Fruit fly (Drosophila melanogaster) whole organism, wandering third instar larva: ENCODE results near the gene ifc.

Source experiments
- Abd-B ChIP-seq: fragments of >200 bp; optimal IDR thresholded peaks from 2 replicates; lab custom pipeline; 2017; ENCODE audit warnings: missing biosample characterization, missing genetic modification characterization
- CG32264 ChIP-seq: fragments of 200-800 bp; sonication (Bioruptor generic); optimal IDR thresholded peaks from 2 replicates; lab custom pipeline; 2016; ENCODE audit warnings: missing biosample characterization, missing genetic modification characterization
- Dfd ChIP-seq: fragments of >200 bp; optimal IDR thresholded peaks from 2 replicates; lab custom pipeline; 2017; ENCODE audit warnings: missing biosample characterization, missing genetic modification characterization
- Dif ChIP-seq: fragments of 200-275, 200-300 bp; sonication (Bioruptor generic); optimal IDR thresholded peaks from 2 replicates; lab custom pipeline; 2018; ENCODE audit warnings: missing biosample characterization, missing genetic modification characterization; ENCODE audit not compliant: partially characterized antibody
- HLH106 ChIP-seq: fragments of 200-800 bp; optimal IDR thresholded peaks from 3 replicates; lab custom pipeline; 2019; ENCODE audit warnings: missing biosample characterization, mild to moderate bottlenecking, missing genetic modification characterization, moderate library complexity
- Hr83 ChIP-seq: fragments of 200-300 bp; sonication (Bioruptor generic); optimal IDR thresholded peaks from 2 replicates; lab custom pipeline; 2016; ENCODE audit warnings: missing biosample characterization, mild to moderate bottlenecking, missing genetic modification characterization, moderate library complexity; ENCODE audit not compliant: poor library complexity, severe bottlenecking
- Jra ChIP-seq: sonication (Bioruptor generic); optimal IDR thresholded peaks from 2 replicates; lab custom pipeline; 2016; ENCODE audit warnings: missing biosample characterization, missing genetic modification characterization
- Mio ChIP-seq: sonication (Bioruptor generic); optimal IDR thresholded peaks from 2 replicates; lab custom pipeline; 2016; ENCODE audit warnings: missing biosample characterization, missing genetic modification characterization
- Myc ChIP-seq: fragments of >200 bp; optimal IDR thresholded peaks from 2 replicates; lab custom pipeline; 2017
- N ChIP-seq: fragments of >200 bp; optimal IDR thresholded peaks from 2 replicates; lab custom pipeline; 2018; ENCODE audit warnings: missing biosample characterization, missing external identifiers, missing genetic modification characterization
- Rel ChIP-seq, 2 experiments: fragments of 200-800 bp; sonication (Bioruptor generic) in 1 of 2; optimal IDR thresholded peaks; 2 replicates in 1 of 2; 3 replicates in 1 of 2; lab custom pipeline; 2016 to 2019; ENCODE audit warnings: mild to moderate bottlenecking in 2 of 2, missing biosample characterization in 2 of 2, missing genetic modification characterization in 2 of 2, moderate library complexity in 1 of 2
- Sp1 ChIP-seq: fragments of 200-800 bp; sonication (Bioruptor generic); optimal IDR thresholded peaks from 3 replicates; lab custom pipeline; 2019; ENCODE audit warnings: missing biosample characterization, mild to moderate bottlenecking, missing genetic modification characterization, moderate library complexity
- Vsx2 ChIP-seq: fragments of 200-300, 225-300 bp; sonication (Bioruptor generic); optimal IDR thresholded peaks from 2 replicates; lab custom pipeline; 2018; ENCODE audit warnings: missing biosample characterization, missing genetic modification characterization; ENCODE audit not compliant: partially characterized antibody
- br ChIP-seq: fragments of 200-800 bp; sonication (Bioruptor generic); optimal IDR thresholded peaks from 2 replicates; lab custom pipeline; 2016; ENCODE audit warnings: missing biosample characterization, missing genetic modification characterization
- dmrt93B ChIP-seq: fragments of 200-800 bp; sonication (Bioruptor generic); optimal IDR thresholded peaks from 2 replicates; lab custom pipeline; 2018; ENCODE audit warnings: missing biosample characterization, mild to moderate bottlenecking, missing genetic modification characterization
- ey ChIP-seq: fragments of 200-800 bp; sonication (Bioruptor generic); optimal IDR thresholded peaks from 2 replicates; lab custom pipeline; 2016; ENCODE audit warnings: missing biosample characterization, missing genetic modification characterization
- foxo ChIP-seq, 2 experiments: fragments of 200-800 bp; sonication (Bioruptor generic); optimal IDR thresholded peaks; 2 replicates in 1 of 2; 3 replicates in 1 of 2; lab custom pipeline; 2016 to 2017; ENCODE audit warnings: missing biosample characterization in 2 of 2, missing genetic modification characterization in 2 of 2
- fru ChIP-seq: fragments of 200-800 bp; sonication (Bioruptor generic); optimal IDR thresholded peaks from 3 replicates; lab custom pipeline; 2016; ENCODE audit warnings: missing biosample characterization, mild to moderate bottlenecking, missing genetic modification characterization
- h ChIP-seq: fragments of 200-800 bp; sonication (Bioruptor generic); optimal IDR thresholded peaks from 3 replicates; lab custom pipeline; 2016; ENCODE audit warnings: missing biosample characterization, mild to moderate bottlenecking, missing genetic modification characterization
- jim ChIP-seq: fragments of 175-275, 200-325 bp; sonication (Bioruptor generic); optimal IDR thresholded peaks from 2 replicates; lab custom pipeline; 2016; ENCODE audit warnings: missing biosample characterization, mild to moderate bottlenecking, missing genetic modification characterization
- psq ChIP-seq: fragments of 200-800 bp; sonication (Bioruptor generic); optimal IDR thresholded peaks from 3 replicates; lab custom pipeline; 2017; ENCODE audit warnings: missing biosample characterization, mild to moderate bottlenecking, missing genetic modification characterization, moderate library complexity
- rgr ChIP-seq: fragments of 200-800 bp; sonication (Bioruptor generic); optimal IDR thresholded peaks from 3 replicates; lab custom pipeline; 2016; ENCODE audit warnings: missing biosample characterization, mild to moderate bottlenecking, missing genetic modification characterization
- sage ChIP-seq: fragments of 200-800 bp; sonication (Bioruptor generic); optimal IDR thresholded peaks from 2 replicates; lab custom pipeline; 2016; ENCODE audit warnings: missing biosample characterization, mild to moderate bottlenecking, missing genetic modification characterization
- sv ChIP-seq: fragments of 200-800 bp; sonication (Bioruptor generic); optimal IDR thresholded peaks from 3 replicates; lab custom pipeline; 2016; ENCODE audit warnings: missing biosample characterization, missing genetic modification characterization
- tai ChIP-seq: sonication (Bioruptor generic); optimal IDR thresholded peaks from 2 replicates; lab custom pipeline; 2016; ENCODE audit warnings: missing biosample characterization, missing genetic modification characterization
- usp ChIP-seq: fragments of >200 bp; optimal IDR thresholded peaks from 2 replicates; lab custom pipeline; 2017; ENCODE audit warnings: missing biosample characterization, missing genetic modification characterization
- woc ChIP-seq: sonication (Bioruptor generic); optimal IDR thresholded peaks from 2 replicates; lab custom pipeline; 2016; ENCODE audit warnings: missing biosample characterization, mild to moderate bottlenecking, missing genetic modification characterization

The ifc gene

DNA sequence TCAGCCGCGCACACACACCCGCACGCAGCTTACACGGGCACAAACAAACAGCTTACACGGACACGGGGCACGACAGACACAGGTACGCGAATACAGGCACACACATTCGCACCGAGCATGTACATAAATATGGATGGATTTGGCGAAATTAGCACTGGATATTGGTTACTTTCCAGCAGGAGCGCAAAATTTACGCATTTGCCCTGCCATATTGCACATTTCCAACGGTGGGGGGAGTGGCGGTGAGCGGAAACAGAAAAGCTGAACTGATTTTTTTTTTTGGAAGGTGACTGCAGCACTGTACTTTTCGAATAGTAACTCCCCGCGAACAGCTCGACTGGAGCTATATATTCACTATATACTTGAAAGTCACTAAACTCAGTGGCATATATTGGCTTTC, 12.2 kb downstream of the ifc start:
- TF ChIP-seq sv (GFP tag; lab: Kevin White, UChicago) (no peak), Hr83 (GFP tag; lab: Kevin White, UChicago) (peak; percentile 18)

DNA sequence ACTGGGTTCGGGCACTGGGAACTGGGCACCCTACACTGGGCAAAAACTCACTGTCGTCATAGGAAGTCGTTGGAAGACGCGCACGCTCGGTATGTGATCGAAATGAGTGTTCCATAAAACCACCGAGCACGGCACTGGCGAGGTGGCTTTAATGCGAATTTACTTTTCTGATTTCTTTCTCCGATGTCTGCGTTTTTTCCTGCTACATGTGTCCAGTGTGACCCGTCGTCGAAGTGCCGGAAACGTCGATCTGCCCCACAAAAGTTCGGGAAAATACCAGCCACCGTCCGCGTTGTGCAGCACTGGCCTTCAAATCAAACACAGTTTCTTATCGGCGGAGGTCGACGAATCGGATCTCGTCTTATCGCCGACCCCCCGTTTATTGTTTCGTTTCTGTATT, 13.1 kb downstream of the ifc start, which contains the start of gene Kdm5:
Gene Kdm5, minus strand, starts transcription at position 255 of the 400 bp plus-strand sequence.
- peak; percentile 27 for TF ChIP-seq HLH106 (tag; lab: Kevin White, UChicago)
- TF ChIP-seq Sp1, result peak; percentile 32
- TF ChIP-seq h, result peak; percentile 36
- peak; percentile 1 for TF ChIP-seq dmrt93B (GFP tag; lab: Kevin White, UChicago)
- TF ChIP-seq foxo (GFP tag; optimal IDR thresholded peaks at IDR 0.05; lab: Kevin White, UChicago), result peak in 1 of 2 experiments; percentile 38
- peak; percentile 82 for TF ChIP-seq Hr83 (GFP tag; lab: Kevin White, UChicago)
- peak; percentile 32 for TF ChIP-seq psq
- TF ChIP-seq ey, result peak; percentile 17
- no peak for TF ChIP-seq jim
- no peak for TF ChIP-seq Dfd (GFP tag; lab: Kevin White, UChicago)
- peak; percentile 23 for TF ChIP-seq fru
- peak; percentile 56 for TF ChIP-seq br (GFP tag; lab: Kevin White, UChicago)
- no peak for TF ChIP-seq Rel (GFP tag; optimal IDR thresholded peaks at IDR 0.05; lab: Kevin White, UChicago)
- TF ChIP-seq Rel (tag; optimal IDR thresholded peaks at IDR 0.05; lab: Kevin White, UChicago), result peak; percentile 87
- TF ChIP-seq rgr (GFP tag; lab: Kevin White, UChicago), result peak; percentile 51
- no peak for TF ChIP-seq Dif (GFP tag; lab: Kevin White, UChicago)

DNA sequence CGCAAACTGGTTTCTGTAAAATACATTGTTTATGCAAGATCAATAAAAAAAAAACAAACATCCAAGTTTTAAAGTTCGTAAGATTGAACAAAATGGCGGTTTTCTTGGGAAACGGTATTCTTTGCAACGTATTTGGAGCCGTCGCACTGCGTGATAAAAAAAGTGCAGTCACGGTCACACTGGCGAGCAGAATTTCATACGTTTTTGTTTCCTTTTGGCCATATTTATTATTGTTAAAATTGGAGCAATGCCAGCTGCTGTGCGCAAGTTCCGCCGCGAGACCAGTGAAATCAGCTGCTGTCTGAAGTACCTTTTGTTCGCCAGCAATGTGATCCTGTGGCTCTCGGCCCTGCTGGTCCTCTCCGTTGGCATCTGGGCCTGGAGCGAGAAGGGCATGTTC, 13.9 kb downstream of the ifc start, which contains the start of gene Tsp26A:
Gene Tsp26A, plus strand, starts transcription at position 164 of the 400 bp plus-strand sequence.
- TF ChIP-seq Mio (GFP tag; lab: Kevin White, UChicago), result no peak

DNA sequence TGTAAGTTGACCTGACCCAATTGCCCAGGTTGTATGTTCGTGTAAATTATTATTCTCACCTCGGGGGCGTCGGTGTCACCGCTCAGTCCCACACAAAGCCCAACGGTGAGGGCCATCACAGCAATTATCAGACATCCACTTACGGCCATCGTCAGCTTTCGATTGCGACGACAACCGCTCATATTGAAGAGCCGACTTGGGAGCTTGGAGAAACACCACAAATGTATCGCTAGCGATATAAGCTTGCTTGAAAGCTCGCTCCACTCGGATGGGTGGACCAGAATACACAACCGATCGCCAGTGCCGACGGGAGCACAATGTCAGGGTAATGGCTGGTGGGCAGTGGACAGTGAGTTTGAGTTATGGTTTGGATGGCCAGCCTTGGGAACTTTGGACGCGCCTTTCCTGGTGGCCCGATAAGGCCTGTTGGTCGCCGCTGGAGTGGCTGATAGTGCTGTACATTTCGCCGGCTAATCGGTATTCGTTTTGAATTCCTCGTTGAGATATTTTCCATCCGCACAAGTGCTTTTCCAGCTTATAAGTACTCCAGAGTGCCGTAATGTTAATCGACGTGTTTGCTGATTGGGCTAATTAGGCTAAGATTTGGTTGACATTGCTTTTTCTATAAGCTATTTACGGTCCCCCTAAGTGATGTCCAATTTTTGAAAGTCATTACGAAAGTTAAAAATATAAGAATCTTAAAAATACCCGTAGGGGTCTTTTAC, 20.5 kb downstream of the ifc start, which contains the start of gene Gal:
Gene Gal, minus strand, starts transcription at position 320 of the 725 bp plus-strand sequence.
- peak; percentile 3 for TF ChIP-seq Vsx2 (GFP tag; lab: Kevin White, UChicago)
- TF ChIP-seq rgr (GFP tag; lab: Kevin White, UChicago), result no peak

DNA sequence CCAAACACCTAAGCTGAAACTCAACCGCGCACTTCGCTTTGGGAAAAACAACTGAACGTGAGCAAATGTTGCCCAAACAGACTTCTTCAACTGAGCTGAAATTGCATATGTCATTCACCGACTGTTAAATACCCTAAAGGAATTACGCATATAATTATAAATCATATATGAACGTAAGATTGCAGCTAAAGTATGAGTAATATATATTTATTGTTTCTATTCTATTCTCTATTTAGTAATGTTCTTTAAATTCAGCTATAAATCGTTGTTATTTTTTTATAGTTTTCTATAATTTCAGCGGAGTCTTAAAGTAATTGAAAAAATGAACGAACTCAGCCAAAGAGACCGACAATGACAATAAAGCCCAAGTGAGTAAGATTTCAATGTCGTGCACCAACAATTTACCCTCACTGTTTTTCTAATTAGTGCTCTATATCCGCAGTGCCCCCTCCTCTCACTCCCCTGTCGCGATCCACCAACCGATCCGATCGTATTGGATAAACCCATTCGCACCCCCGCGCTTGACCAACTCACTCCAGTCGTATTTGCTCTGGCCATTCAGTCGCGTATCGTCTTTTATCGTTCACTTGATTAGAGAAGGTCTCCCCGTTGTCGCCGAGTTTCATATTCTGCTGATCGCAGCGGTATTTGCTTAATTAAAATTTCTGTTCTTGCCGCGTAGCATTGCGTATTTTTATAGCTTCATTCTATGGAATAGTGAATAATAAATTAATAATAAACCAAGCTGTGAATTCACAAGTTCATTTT, 26.3 kb downstream of the ifc start, which contains the start of gene CG9098:
Gene CG9098, minus strand, starts transcription at position 36 of the 768 bp plus-strand sequence.
- no peak for TF ChIP-seq h
- no peak for TF ChIP-seq sage
- TF ChIP-seq HLH106 (tag; lab: Kevin White, UChicago), result no peak
- TF ChIP-seq fru, result no peak
- TF ChIP-seq Myc, result no peak
- TF ChIP-seq woc (GFP tag; lab: Kevin White, UChicago), result no peak
- TF ChIP-seq Jra (GFP tag; lab: Kevin White, UChicago), result no peak
- TF ChIP-seq foxo (GFP tag; optimal IDR thresholded peaks at IDR 0.05; lab: Kevin White, UChicago), result no peak
- TF ChIP-seq N, result no peak
- no peak for TF ChIP-seq dmrt93B (GFP tag; lab: Kevin White, UChicago)
- TF ChIP-seq CG32264 (GFP tag; lab: Kevin White, UChicago), result no peak
- no peak for TF ChIP-seq Dfd (GFP tag; lab: Kevin White, UChicago)
- TF ChIP-seq Vsx2 (GFP tag; lab: Kevin White, UChicago), result no peak
- no peak for TF ChIP-seq Abd-B
- TF ChIP-seq usp (GFP tag; lab: Kevin White, UChicago), result no peak
- no peak for TF ChIP-seq rgr (GFP tag; lab: Kevin White, UChicago)
- no peak for TF ChIP-seq Hr83 (GFP tag; lab: Kevin White, UChicago)

DNA sequence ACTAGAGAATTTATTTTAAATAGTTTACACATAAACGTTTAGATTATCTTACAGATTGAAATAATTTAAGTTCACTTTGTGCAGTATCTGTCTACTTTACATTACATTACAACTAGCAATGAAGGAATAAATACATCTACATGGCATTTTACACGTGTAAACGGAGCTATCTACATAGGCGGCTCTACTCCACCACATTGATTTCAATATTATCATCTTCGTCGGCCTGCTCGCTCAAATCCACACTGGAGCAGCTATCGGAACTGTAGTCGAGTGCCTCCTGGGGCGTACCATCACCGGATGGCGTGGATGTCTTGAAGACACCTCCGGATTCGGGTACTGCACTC, 26.9 kb downstream of the ifc start:
- no peak for TF ChIP-seq CG32264 (GFP tag; lab: Kevin White, UChicago)
- no peak for TF ChIP-seq tai
